Worm (Caenorhabditis elegans) whole organism, L1 larva: Measurements from ENCODE around the gene ppm-1.H.

ENCODE experiments used
- C04F5.9 ChIP-seq: sonication (generic microtip); optimal IDR thresholded peaks from 2 replicates; lab custom pipeline; 2016; ENCODE audit warnings: missing genetic modification characterization, missing compliant biosample characterization
- C16A3.4 ChIP-seq: fragments of 150-350 bp; optimal IDR thresholded peaks from 2 replicates; lab custom pipeline; 2014; ENCODE audit warnings: missing biosample characterization, missing genetic modification characterization
- F16B12.6 ChIP-seq: fragments of 150-350 bp; optimal IDR thresholded peaks from 2 replicates; lab custom pipeline; 2014; ENCODE audit warnings: missing biosample characterization, missing genetic modification characterization
- Y116A8C.19 ChIP-seq: sonication (generic microtip); optimal IDR thresholded peaks from 2 replicates; lab custom pipeline; 2016; ENCODE audit warnings: missing compliant biosample characterization, missing genetic modification characterization, borderline replicate concordance
- ama-1 ChIP-seq: fragments of 150-350 bp; optimal IDR thresholded peaks from 2 replicates; lab custom pipeline; 2014
- ceh-88 ChIP-seq: fragments of 200-800 bp; sonication (Bioruptor generic); IDR thresholded peaks from 2 replicates; pipeline ENCODE4 v1.3.6; 2022; ENCODE audit warnings: missing genetic modification characterization, missing compliant biosample characterization
- ceh-90 ChIP-seq: sonication (generic microtip); optimal IDR thresholded peaks from 2 replicates; lab custom pipeline; 2016; ENCODE audit warnings: missing genetic modification characterization, missing compliant biosample characterization
- ces-1 ChIP-seq: fragments of 150-350 bp; optimal IDR thresholded peaks from 2 replicates; lab custom pipeline; 2014; ENCODE audit warnings: missing biosample characterization, missing genetic modification reagents, missing genetic modification characterization
- efl-1 ChIP-seq, 4 experiments: fragments of 150-350 bp; optimal IDR thresholded peaks in 3 of 4; peaks in 1 of 4; 1 replicate in 1 of 4; 2 replicates in 3 of 4; lab custom pipeline; 2014; ENCODE audit warnings: missing biosample characterization in 2 of 4, missing genetic modification characterization in 2 of 4, missing genetic modification reagents in 2 of 4
- egl-13 ChIP-seq: sonication (generic microtip); optimal IDR thresholded peaks from 2 replicates; lab custom pipeline; 2016; ENCODE audit warnings: missing genotype, missing genetic modification reagents, missing genetic modification characterization, missing compliant biosample characterization
- egl-27 ChIP-seq, 2 experiments: fragments of 150-350 bp in 1 of 2; sonication (generic microtip); optimal IDR thresholded peaks; 3 replicates each; lab custom pipeline; 2017 to 2018; ENCODE audit warnings: missing biosample characterization in 2 of 2, missing genetic modification characterization in 2 of 2, missing genetic modification reagents in 2 of 2
- fos-1 ChIP-seq: fragments of 150-350 bp; optimal IDR thresholded peaks from 2 replicates; lab custom pipeline; 2014; ENCODE audit warnings: missing biosample characterization, missing genetic modification characterization
- hlh-4 ChIP-seq: sonication (generic microtip); optimal IDR thresholded peaks from 2 replicates; lab custom pipeline; 2016; ENCODE audit warnings: mild to moderate bottlenecking, missing genetic modification characterization, missing compliant biosample characterization
- irx-1 ChIP-seq: sonication (generic microtip); optimal IDR thresholded peaks from 2 replicates; lab custom pipeline; 2016; ENCODE audit warnings: missing genetic modification characterization, missing compliant biosample characterization
- lin-13 ChIP-seq: fragments of 150-350 bp; optimal IDR thresholded peaks from 2 replicates; lab custom pipeline; 2014; ENCODE audit warnings: missing biosample characterization, missing genetic modification reagents, missing genetic modification characterization
- lin-14 ChIP-seq: fragments of 200-800 bp; sonication (Bioruptor generic); optimal IDR thresholded peaks from 2 replicates; lab custom pipeline; 2018; ENCODE audit warnings: mild to moderate bottlenecking, missing genetic modification characterization, moderate library complexity, missing compliant biosample characterization
- lin-15B ChIP-seq: fragments of 150-350 bp; sonication (generic microtip); optimal IDR thresholded peaks from 3 replicates; lab custom pipeline; 2014; ENCODE audit warnings: missing biosample characterization, missing genetic modification characterization
- lin-35 ChIP-seq, 2 experiments: fragments of 150-350 bp; optimal IDR thresholded peaks; 2 replicates each; lab custom pipeline; 2014; ENCODE audit warnings: missing biosample characterization in 2 of 2, missing genetic modification characterization in 2 of 2, missing genetic modification reagents in 2 of 2
- lin-39 ChIP-seq: fragments of 150-350 bp; optimal IDR thresholded peaks from 2 replicates; lab custom pipeline; 2014; ENCODE audit warnings: missing biosample characterization, missing genetic modification reagents, missing genetic modification characterization
- lir-3 ChIP-seq: sonication (generic microtip); optimal IDR thresholded peaks from 2 replicates; lab custom pipeline; 2016; ENCODE audit warnings: mild to moderate bottlenecking, missing genetic modification characterization, moderate library complexity, missing compliant biosample characterization; ENCODE audit not compliant: poor library complexity
- mab-9 ChIP-seq: fragments of 200-800 bp; sonication (Bioruptor generic); IDR thresholded peaks from 2 replicates; pipeline ENCODE4 v1.3.6; 2022; ENCODE audit warnings: missing genetic modification reagents, missing genetic modification characterization, missing compliant biosample characterization
- mdl-1 ChIP-seq, 2 experiments: fragments of 150-350 bp; optimal IDR thresholded peaks; 2 replicates each; lab custom pipeline; 2014 to 2017; ENCODE audit warnings: missing biosample characterization in 2 of 2, missing genetic modification characterization in 2 of 2, inconsistent platforms in 1 of 2
- mep-1 ChIP-seq: fragments of 150-350 bp; optimal IDR thresholded peaks from 2 replicates; lab custom pipeline; 2014; ENCODE audit warnings: missing biosample characterization, missing genetic modification characterization
- nhr-12 ChIP-seq: sonication (generic microtip); optimal IDR thresholded peaks from 2 replicates; lab custom pipeline; 2017; ENCODE audit warnings: missing biosample characterization, missing genetic modification characterization
- nhr-19 ChIP-seq: fragments of 200-800 bp; sonication (Bioruptor generic); conservative IDR thresholded peaks from 2 replicates; pipeline ENCODE4 v1.3.6; 2022; ENCODE audit warnings: missing genetic modification characterization, missing compliant biosample characterization
- nhr-20 ChIP-seq: sonication (generic microtip); optimal IDR thresholded peaks from 2 replicates; lab custom pipeline; 2016; ENCODE audit warnings: mild to moderate bottlenecking, missing genetic modification characterization, missing compliant biosample characterization
- nhr-47 ChIP-seq: sonication (generic microtip); optimal IDR thresholded peaks from 2 replicates; lab custom pipeline; 2016; ENCODE audit warnings: mild to moderate bottlenecking, missing genetic modification characterization, moderate library complexity, missing compliant biosample characterization
- nhr-71 ChIP-seq: sonication (generic microtip); optimal IDR thresholded peaks from 2 replicates; lab custom pipeline; 2016; ENCODE audit warnings: mild to moderate bottlenecking, missing genetic modification characterization, moderate library complexity, missing compliant biosample characterization
- nhr-84 ChIP-seq: sonication (generic microtip); optimal IDR thresholded peaks from 2 replicates; lab custom pipeline; 2017; ENCODE audit warnings: missing biosample characterization, missing genetic modification characterization
- nhr-85 ChIP-seq: sonication (generic microtip); peaks from one replicate; lab custom pipeline; 2016; ENCODE audit warnings: missing genetic modification characterization, inconsistent platforms, missing compliant biosample characterization
- nhr-90 ChIP-seq: sonication (generic microtip); optimal IDR thresholded peaks from 2 replicates; lab custom pipeline; 2016; ENCODE audit warnings: mild to moderate bottlenecking, missing genetic modification characterization, missing compliant biosample characterization; ENCODE audit not compliant: poor library complexity
- pag-3 ChIP-seq: sonication (generic microtip); optimal IDR thresholded peaks from 2 replicates; lab custom pipeline; 2017; ENCODE audit warnings: missing genetic modification characterization, mild to moderate bottlenecking, missing compliant biosample characterization, antibody characterized with exemption, borderline replicate concordance; ENCODE audit not compliant: insufficient read depth
- pax-3 ChIP-seq: fragments of 200-800 bp; sonication (Bioruptor generic); optimal IDR thresholded peaks from 2 replicates; lab custom pipeline; 2018; ENCODE audit warnings: mild to moderate bottlenecking, missing genetic modification characterization, moderate library complexity, missing compliant biosample characterization
- pqm-1 ChIP-seq: sonication (generic microtip); optimal IDR thresholded peaks from 3 replicates; lab custom pipeline; 2017; ENCODE audit warnings: missing biosample characterization, missing genetic modification characterization
- rnt-1 ChIP-seq: sonication (generic microtip); optimal IDR thresholded peaks from 2 replicates; lab custom pipeline; 2016; ENCODE audit warnings: mild to moderate bottlenecking, missing genetic modification characterization, moderate library complexity, missing compliant biosample characterization
- snu-23 ChIP-seq: sonication (generic microtip); optimal IDR thresholded peaks from 2 replicates; lab custom pipeline; 2016; ENCODE audit warnings: missing genetic modification characterization, missing compliant biosample characterization
- sox-4 ChIP-seq: sonication (generic microtip); optimal IDR thresholded peaks from 2 replicates; lab custom pipeline; 2016; ENCODE audit warnings: missing genetic modification characterization, missing compliant biosample characterization
- sptf-1 ChIP-seq: fragments of 150-350 bp; optimal IDR thresholded peaks from 2 replicates; lab custom pipeline; 2014; ENCODE audit warnings: missing biosample characterization, missing genetic modification characterization
- sup-37 ChIP-seq: fragments of 200-800 bp; sonication (Bioruptor generic); optimal IDR thresholded peaks from 2 replicates; lab custom pipeline; 2018; ENCODE audit warnings: mild to moderate bottlenecking, missing genetic modification characterization, missing compliant biosample characterization
- swsn-7 ChIP-seq: sonication (generic microtip); optimal IDR thresholded peaks from 2 replicates; lab custom pipeline; 2016; ENCODE audit warnings: missing genetic modification characterization, missing compliant biosample characterization
- tlp-1 ChIP-seq: fragments of 150-350 bp; optimal IDR thresholded peaks from 2 replicates; lab custom pipeline; 2014; ENCODE audit warnings: missing biosample characterization, missing genetic modification characterization
- unc-130 ChIP-seq: fragments of 150-350 bp; optimal IDR thresholded peaks from 2 replicates; lab custom pipeline; 2017; ENCODE audit warnings: missing biosample characterization, missing genetic modification characterization, inconsistent platforms
- unc-30 ChIP-seq: sonication (generic microtip); optimal IDR thresholded peaks from 2 replicates; lab custom pipeline; 2017; ENCODE audit warnings: missing biosample characterization, missing genetic modification characterization
- unc-62 ChIP-seq: fragments of 150-350 bp; optimal IDR thresholded peaks from 2 replicates; lab custom pipeline; 2014; ENCODE audit warnings: missing biosample characterization, missing genetic modification reagents, missing genetic modification characterization
- unc-86 ChIP-seq: sonication (generic microtip); optimal IDR thresholded peaks from 2 replicates; lab custom pipeline; 2016; ENCODE audit warnings: missing genetic modification characterization, missing compliant biosample characterization
- unc-98 ChIP-seq: fragments of 200-800 bp; sonication (Bioruptor generic); IDR thresholded peaks from 2 replicates; pipeline ENCODE4 v1.3.6; 2022; ENCODE audit warnings: missing genetic modification characterization, missing compliant biosample characterization
- vab-15 ChIP-seq: sonication (generic microtip); optimal IDR thresholded peaks from 2 replicates; lab custom pipeline; 2017; ENCODE audit warnings: missing genotype, mild to moderate bottlenecking, missing genetic modification characterization, missing compliant biosample characterization
- xbp-1 ChIP-seq: sonication (generic microtip); optimal IDR thresholded peaks from 2 replicates; lab custom pipeline; 2016; ENCODE audit warnings: missing genetic modification characterization, missing compliant biosample characterization
- zag-1 ChIP-seq: fragments of 150-350 bp; optimal IDR thresholded peaks from 2 replicates; lab custom pipeline; 2014; ENCODE audit warnings: missing biosample characterization, missing genetic modification characterization
- ztf-11 ChIP-seq, 2 experiments: sonication (generic microtip); optimal IDR thresholded peaks; 2 replicates each; lab custom pipeline; 2016 to 2017; ENCODE audit warnings: missing genetic modification characterization in 2 of 2, missing biosample characterization in 1 of 2, missing compliant biosample characterization in 1 of 2

ppm-1.H gene

DNA sequence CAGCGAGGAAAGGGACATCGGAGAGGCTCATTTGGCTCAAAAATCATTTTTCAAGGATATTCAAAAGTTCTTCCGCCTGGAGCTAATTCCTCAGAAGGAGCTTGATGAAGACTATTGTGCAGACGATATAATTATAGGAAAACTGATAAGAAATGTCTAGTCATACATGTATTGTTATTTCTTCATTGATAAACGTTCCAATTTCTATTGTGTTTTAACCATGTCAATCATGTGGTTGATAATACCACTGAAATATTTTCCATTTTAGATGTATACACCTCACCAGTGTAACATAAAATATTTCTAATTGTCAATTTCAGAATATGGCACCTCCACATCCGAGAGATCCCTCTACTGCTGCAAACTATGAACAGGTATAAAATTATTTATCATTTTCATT, 11.2 kb upstream of the ppm-1.H start, which contains the start of gene ltah-1.1:
Gene ltah-1.1, plus strand, starts transcription at position 283 of the 400 bp plus-strand sequence.
- TF ChIP-seq ceh-88 (GFP tag; lab: Robert Waterston, UW) (no peak), lin-14 (GFP tag; lab: Kevin White, UChicago) (no peak), mep-1 (tag; lab: Kevin White, UChicago) (no peak), ceh-90 (tag; lab: Kevin White, UChicago) (no peak), nhr-19 (GFP tag; lab: Robert Waterston, UW) (no peak), unc-130 (tag; lab: Kevin White, UChicago) (no peak), swsn-7 (tag; lab: Kevin White, UChicago) (no peak), lir-3 (tag; lab: Kevin White, UChicago) (no peak), pag-3 (no peak), unc-98 (GFP tag; lab: Robert Waterston, UW) (no peak), unc-62 (GFP tag; lab: Kevin White, UChicago) (no peak), mdl-1 (tag; optimal IDR thresholded peaks at IDR 0.05; lab: Kevin White, UChicago) (no peak), F16B12.6 (tag; lab: Kevin White, UChicago) (no peak), ces-1 (GFP tag; lab: Kevin White, UChicago) (no peak), irx-1 (no peak)

DNA sequence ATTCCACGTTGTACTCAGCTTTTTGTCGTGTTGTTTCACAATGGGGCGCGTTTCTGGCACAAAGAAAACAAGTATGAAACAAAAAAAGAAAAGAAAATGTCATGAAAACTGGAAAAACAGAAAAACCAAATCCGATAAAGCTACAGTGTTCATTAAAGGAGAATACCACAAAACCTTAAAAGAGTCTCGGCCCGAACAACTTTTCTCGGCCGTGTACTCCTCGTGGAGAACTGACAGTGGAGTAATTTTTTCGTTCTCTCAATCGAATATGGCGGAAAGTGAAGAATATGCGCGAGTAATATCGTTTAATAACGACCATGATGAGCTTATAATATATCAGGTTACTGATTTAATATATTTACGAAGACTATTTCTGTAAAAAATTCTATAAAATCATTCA, 10.4 kb upstream of the ppm-1.H start, which contains the start of the genes tag-335 and vkmt-1:
Gene tag-335, minus strand, starts transcription at position 88 of the 400 bp plus-strand sequence.
Gene vkmt-1, plus strand, starts transcription at position 219 of the 400 bp plus-strand sequence.
- TF ChIP-seq lin-14 (GFP tag; lab: Kevin White, UChicago) = no peak
- TF ChIP-seq sox-4 = no peak
- TF ChIP-seq xbp-1 (tag; lab: Kevin White, UChicago) = peak; percentile 29
- no peak for TF ChIP-seq nhr-84 (tag; lab: Kevin White, UChicago)
- peak; percentile 16 for TF ChIP-seq nhr-47 (tag; lab: Kevin White, UChicago)
- TF ChIP-seq hlh-4 (tag; lab: Kevin White, UChicago) = no peak
- TF ChIP-seq lin-13 (GFP tag; lab: Kevin White, UChicago) = no peak
- no peak for TF ChIP-seq unc-30 (tag; lab: Kevin White, UChicago)
- peak; percentile 16 for TF ChIP-seq nhr-20 (tag; lab: Kevin White, UChicago)
- no peak for TF ChIP-seq ama-1 (lab: Kevin White, UChicago)
- TF ChIP-seq sup-37 (GFP tag; lab: Kevin White, UChicago) = no peak
- no peak for TF ChIP-seq egl-27 (tag; optimal IDR thresholded peaks at IDR 0.05; lab: Kevin White, UChicago)
- TF ChIP-seq nhr-12 (tag; lab: Kevin White, UChicago) = no peak
- TF ChIP-seq lir-3 (tag; lab: Kevin White, UChicago) = peak; percentile 7
- peak; percentile 34 for TF ChIP-seq snu-23
- TF ChIP-seq C04F5.9 = no peak
- TF ChIP-seq unc-86 = no peak
- no peak for TF ChIP-seq zag-1 (tag; lab: Kevin White, UChicago)
- no peak for TF ChIP-seq ceh-88 (GFP tag; lab: Robert Waterston, UW)
- TF ChIP-seq mep-1 (tag; lab: Kevin White, UChicago) = no peak
- TF ChIP-seq egl-13 (tag; lab: Kevin White, UChicago) = no peak
- peak; percentile 4 to 37 for TF ChIP-seq lin-35 (GFP tag; optimal IDR thresholded peaks at IDR 0.05; lab: Kevin White, UChicago)
- no peak for TF ChIP-seq mab-9 (GFP tag; lab: Robert Waterston, UW)
- TF ChIP-seq unc-62 (GFP tag; lab: Kevin White, UChicago) = no peak
- TF ChIP-seq vab-15 (tag; lab: Kevin White, UChicago) = no peak
- no peak for TF ChIP-seq pax-3 (tag; lab: Kevin White, UChicago)
- TF ChIP-seq pqm-1 (tag; lab: Kevin White, UChicago) = no peak
- TF ChIP-seq fos-1 (tag; lab: Kevin White, UChicago) = no peak
- TF ChIP-seq Y116A8C.19 = no peak
- TF ChIP-seq lin-39 (tag; lab: Kevin White, UChicago) = no peak
- peak; percentile 52 for TF ChIP-seq ceh-90 (tag; lab: Kevin White, UChicago)
- no peak for TF ChIP-seq ztf-11 (tag; optimal IDR thresholded peaks at IDR 0.05; lab: Kevin White, UChicago)
- TF ChIP-seq nhr-85 (tag; lab: Kevin White, UChicago) = no peak
- TF ChIP-seq nhr-71 (tag; lab: Kevin White, UChicago) = peak; percentile 28
- no peak for TF ChIP-seq lin-15B (tag; lab: Kevin White, UChicago)
- TF ChIP-seq nhr-90 (tag; lab: Kevin White, UChicago) = no peak
- no peak for TF ChIP-seq unc-130 (tag; lab: Kevin White, UChicago)
- TF ChIP-seq tlp-1 = no peak
- peak; percentile 11 to 25 for TF ChIP-seq efl-1 (optimal IDR thresholded peaks at IDR 0.05; lab: Kevin White, UChicago)
- peak; percentile 11 to 17 for TF ChIP-seq efl-1 (GFP tag; optimal IDR thresholded peaks at IDR 0.05 in 1 of 2; lab: Kevin White, UChicago)
- no peak for TF ChIP-seq C16A3.4 (tag; lab: Kevin White, UChicago)
- no peak for TF ChIP-seq sptf-1 (tag; lab: Kevin White, UChicago)
- peak; percentile 70 for TF ChIP-seq rnt-1 (tag; lab: Kevin White, UChicago)
